Worm (Caenorhabditis elegans): ENCODE data around the gene nspb-3.

- TF ChIP-seq nhr-77 (tag; optimal IDR thresholded peaks at IDR 0.05) (no peak), snpc-4 (tag; optimal IDR thresholded peaks at IDR 0.05) (peak; percentile 5), unc-62 (GFP tag; optimal IDR thresholded peaks at IDR 0.05) (no peak), ZK546.5 (tag; optimal IDR thresholded peaks at IDR 0.05) (no peak), lsy-2 (tag; optimal IDR thresholded peaks at IDR 0.05) (peak; percentile 43 to 80), crh-2 (tag; optimal IDR thresholded peaks at IDR 0.05) (peak; percentile 30), R02D3.7 (tag; optimal IDR thresholded peaks at IDR 0.05) (no peak), elt-3 (tag; optimal IDR thresholded peaks at IDR 0.05) (no peak)
These were observed 46.2 kb downstream of the nspb-3 start, which contains the start of gene fan-1 for ce11 chrIV:6548609-6549008.

Data from whole organism, L2 larva.